Worm (Caenorhabditis elegans) whole organism, L4 larva: Measurements from ENCODE around the gene F02C9.1.

Experiments
- F37D6.2 ChIP-seq: sonication (generic microtip); optimal IDR thresholded peaks from 2 replicates; lab custom pipeline; 2016; ENCODE audit warnings: mild to moderate bottlenecking, missing genetic modification characterization, missing compliant biosample characterization
- R02D3.7 ChIP-seq: fragments of 150-350 bp; sonication (generic microtip); optimal IDR thresholded peaks from 3 replicates; lab custom pipeline; 2014; ENCODE audit warnings: missing biosample characterization, missing genetic modification characterization
- attf-4 ChIP-seq: sonication (generic microtip); optimal IDR thresholded peaks from 3 replicates; lab custom pipeline; 2017; ENCODE audit warnings: missing biosample characterization, missing genetic modification characterization
- ceh-82 ChIP-seq: sonication (generic microtip); optimal IDR thresholded peaks from 2 replicates; lab custom pipeline; 2017; ENCODE audit warnings: missing biosample characterization, missing genetic modification characterization
- ces-1 ChIP-seq: fragments of 150-350 bp; sonication (generic microtip); optimal IDR thresholded peaks from 4 replicates; lab custom pipeline; 2014; ENCODE audit warnings: missing biosample characterization, missing genetic modification reagents, missing genetic modification characterization
- jun-1 ChIP-seq: fragments of 150-350 bp; optimal IDR thresholded peaks from 2 replicates; lab custom pipeline; 2014; ENCODE audit warnings: missing biosample characterization, missing genetic modification reagents, missing genetic modification characterization
- mep-1 ChIP-seq: fragments of 150-350 bp; sonication (generic microtip); optimal IDR thresholded peaks from 3 replicates; lab custom pipeline; 2014; ENCODE audit warnings: missing biosample characterization, missing genetic modification characterization
- nhr-111 ChIP-seq: fragments of 200-800 bp; sonication (Bioruptor generic); optimal IDR thresholded peaks from 2 replicates; lab custom pipeline; 2018; ENCODE audit warnings: mild to moderate bottlenecking, missing genetic modification characterization, missing compliant biosample characterization
- nhr-28 ChIP-seq: fragments of 150-350 bp; optimal IDR thresholded peaks from 2 replicates; lab custom pipeline; 2014; ENCODE audit warnings: missing biosample characterization, missing genetic modification characterization
- nhr-76 ChIP-seq: fragments of 150-350 bp; optimal IDR thresholded peaks from 2 replicates; lab custom pipeline; 2014; ENCODE audit warnings: missing biosample characterization, missing genetic modification characterization
- skn-1 ChIP-seq: fragments of 150-350 bp; optimal IDR thresholded peaks from 2 replicates; lab custom pipeline; 2014; ENCODE audit warnings: missing biosample characterization, missing genetic modification characterization
- spr-1 ChIP-seq: sonication (generic microtip); optimal IDR thresholded peaks from 2 replicates; lab custom pipeline; 2016; ENCODE audit warnings: mild to moderate bottlenecking, missing genetic modification characterization, missing compliant biosample characterization
- ztf-11 ChIP-seq: fragments of 150-350 bp; optimal IDR thresholded peaks from 2 replicates; lab custom pipeline; 2014; ENCODE audit warnings: missing biosample characterization, missing genetic modification characterization

DNA sequence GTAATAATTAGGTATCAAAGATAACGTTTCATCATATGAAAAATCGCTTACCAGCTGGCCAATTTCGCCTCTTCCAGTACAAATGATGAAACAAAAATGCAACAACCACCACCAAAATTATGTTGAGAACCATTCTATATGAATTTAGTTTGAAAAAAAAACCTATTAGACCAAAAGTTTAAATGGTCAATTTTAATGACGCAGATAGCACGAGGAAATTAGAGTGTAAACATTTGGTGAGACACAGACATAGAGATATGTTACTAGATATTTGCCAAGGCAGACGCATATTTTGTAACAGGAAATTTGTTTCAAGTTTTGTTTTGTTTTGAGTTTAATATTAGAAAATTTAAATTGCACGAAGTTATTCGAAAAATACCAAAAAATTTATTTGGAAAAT lies 44.2 kb upstream of the F02C9.1 start, which contains the start of gene cyp-33C9:
- TF ChIP-seq mep-1 (tag; lab: Kevin White, UChicago) (no peak), jun-1 (tag; lab: Kevin White, UChicago) (no peak), nhr-111 (no peak), attf-4 (tag; lab: Kevin White, UChicago) (no peak), nhr-28 (tag; lab: Kevin White, UChicago) (peak; percentile 75), ztf-11 (no peak), F37D6.2 (tag; lab: Kevin White, UChicago) (no peak), ceh-82 (tag; lab: Kevin White, UChicago) (no peak), ces-1 (GFP tag; lab: Kevin White, UChicago) (no peak), R02D3.7 (tag; lab: Kevin White, UChicago) (no peak), spr-1 (tag; lab: Kevin White, UChicago) (no peak), skn-1 (tag; lab: Kevin White, UChicago) (no peak), nhr-76 (no peak)
